Fruit fly (Drosophila melanogaster) whole organism, prepupa: ENCODE results near the gene Indy.

ENCODE experiments used
- CG31627 ChIP-seq: fragments of 200-800 bp; sonication (Bioruptor generic); optimal IDR thresholded peaks from 3 replicates; lab custom pipeline; 2016; ENCODE audit warnings: missing biosample characterization, missing genetic modification characterization
- CG6163 ChIP-seq: fragments of 200-800 bp; sonication (Bioruptor generic); IDR thresholded peaks from 3 replicates; pipeline ENCODE4 v1.3.6; 2022; ENCODE audit warnings: missing biosample characterization, missing genetic modification characterization
- Eip75B ChIP-seq: fragments of 200-800 bp; sonication (Bioruptor generic); optimal IDR thresholded peaks from 3 replicates; lab custom pipeline; 2016; ENCODE audit warnings: missing biosample characterization, missing genetic modification characterization
- Eip93F ChIP-seq: fragments of 200-800 bp; sonication (Bioruptor generic); optimal IDR thresholded peaks from 2 replicates; lab custom pipeline; 2016; ENCODE audit warnings: missing biosample characterization, mild to moderate bottlenecking, missing genetic modification characterization
- Lpt ChIP-seq: fragments of 200-800 bp; sonication (Bioruptor generic); optimal IDR thresholded peaks from 3 replicates; lab custom pipeline; 2016; ENCODE audit warnings: missing biosample characterization, missing genetic modification characterization
- Sox102F ChIP-seq: fragments of 200-800 bp; sonication (Bioruptor generic); optimal IDR thresholded peaks from 2 replicates; lab custom pipeline; 2016; ENCODE audit warnings: missing biosample characterization, mild to moderate bottlenecking, missing genetic modification characterization
- Sox14 ChIP-seq: fragments of 200-800 bp; sonication (Bioruptor generic); optimal IDR thresholded peaks from 3 replicates; lab custom pipeline; 2016; ENCODE audit warnings: missing biosample characterization, missing genetic modification characterization
- fd59A ChIP-seq: fragments of 200-800 bp; sonication (Bioruptor generic); optimal IDR thresholded peaks from 2 replicates; lab custom pipeline; 2017; ENCODE audit warnings: missing biosample characterization, mild to moderate bottlenecking, missing genetic modification characterization, missing genetic modification reagents
- fd85E ChIP-seq: fragments of 200-800 bp; sonication (Bioruptor generic); optimal IDR thresholded peaks from 3 replicates; lab custom pipeline; 2016; ENCODE audit warnings: missing biosample characterization, missing genetic modification characterization
- pdm3 ChIP-seq: fragments of 200-800 bp; sonication (Bioruptor generic); optimal IDR thresholded peaks from 3 replicates; lab custom pipeline; 2016; ENCODE audit warnings: missing biosample characterization, missing genetic modification characterization
- topi ChIP-seq: fragments of 200-800 bp; sonication (Bioruptor generic); optimal IDR thresholded peaks from 3 replicates; lab custom pipeline; 2016; ENCODE audit warnings: missing biosample characterization, missing genetic modification characterization

DNA sequence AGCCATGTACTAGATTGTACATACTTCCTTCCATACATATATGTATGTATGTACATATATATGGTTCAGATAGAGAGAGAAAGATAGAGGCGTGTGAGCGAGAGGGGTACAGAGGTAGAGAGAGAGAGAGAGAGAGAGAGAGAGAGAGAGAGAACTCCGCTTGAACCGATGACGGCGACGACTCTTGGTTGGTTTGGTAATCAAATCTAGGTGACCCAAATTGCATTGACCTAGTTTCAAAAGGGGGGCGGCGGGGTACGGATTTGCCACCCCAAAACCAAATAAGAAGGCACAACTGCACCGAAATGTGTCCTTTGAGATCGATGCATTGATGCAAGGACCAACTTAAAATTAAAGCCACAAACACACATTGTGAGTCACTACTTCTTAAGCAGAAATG lies 58.2 kb downstream of the Indy start:
- TF ChIP-seq Sox14 (GFP tag; lab: Kevin White, UChicago) (no peak), Lpt (GFP tag; lab: Kevin White, UChicago) (no peak), topi (GFP tag; lab: Kevin White, UChicago) (no peak), CG31627 (no peak), CG6163 (GFP tag; lab: Robert Waterston, UW) (no peak), fd59A (GFP tag; lab: Kevin White, UChicago) (no peak), Eip75B (no peak), Eip93F (no peak), Sox102F (GFP tag; lab: Kevin White, UChicago) (no peak), fd85E (GFP tag; lab: Kevin White, UChicago) (no peak), pdm3 (no peak)
